Fruit fly (Drosophila melanogaster) whole organism, embryonic: ENCODE measurements around the gene CG3529.

Experiments used
- Abd-B ChIP-seq: fragments of 200-800 bp; sonication (Bioruptor generic); optimal IDR thresholded peaks from 2 replicates; lab custom pipeline; 2018; ENCODE audit warnings: missing biosample characterization, mild to moderate bottlenecking, missing genetic modification characterization, moderate library complexity
- CG10431 ChIP-seq: fragments of 200-800 bp; sonication (Bioruptor generic); optimal IDR thresholded peaks from 3 replicates; lab custom pipeline; 2018; ENCODE audit warnings: missing biosample characterization, mild to moderate bottlenecking, missing genetic modification characterization
- CG12744 ChIP-seq: fragments of 200-800 bp; sonication (Bioruptor generic); optimal IDR thresholded peaks from 2 replicates; lab custom pipeline; 2016; ENCODE audit warnings: missing biosample characterization, missing genetic modification characterization
- CG13624 ChIP-seq: fragments of 200-800 bp; sonication (Bioruptor generic); optimal IDR thresholded peaks from 2 replicates; lab custom pipeline; 2016; ENCODE audit warnings: missing biosample characterization, missing genetic modification characterization
- CG14441 ChIP-seq: fragments of 200-800 bp; sonication (Bioruptor generic); IDR thresholded peaks from 2 replicates; pipeline ENCODE4 v1.3.6; 2022; ENCODE audit warnings: missing biosample characterization, missing genetic modification characterization
- CG16813 ChIP-seq: fragments of 200-800 bp; sonication (Bioruptor generic); IDR thresholded peaks from 3 replicates; pipeline ENCODE4 v1.3.6; 2022; ENCODE audit warnings: missing biosample characterization, missing genetic modification characterization; ENCODE audit not compliant: partially characterized antibody
- CG17612 ChIP-seq: fragments of 200-800 bp; sonication (Bioruptor generic); IDR thresholded peaks from 2 replicates; pipeline ENCODE4 v1.3.6; 2022; ENCODE audit warnings: missing biosample characterization, missing genetic modification characterization
- CG17912 ChIP-seq: fragments of 200-800 bp; sonication (Bioruptor generic); optimal IDR thresholded peaks from 2 replicates; lab custom pipeline; 2018; ENCODE audit warnings: missing biosample characterization, mild to moderate bottlenecking, missing genetic modification characterization
- CG32767 ChIP-seq: fragments of 200-800 bp; sonication (Bioruptor generic); IDR thresholded peaks from 2 replicates; pipeline ENCODE4 v1.3.6; 2022; ENCODE audit warnings: missing biosample characterization, missing genetic modification characterization
- CG32772 ChIP-seq: fragments of 200-800 bp; sonication (Bioruptor generic); IDR thresholded peaks from 2 replicates; pipeline ENCODE4 v1.3.6; 2022; ENCODE audit warnings: missing biosample characterization, missing genetic modification characterization
- CG34376 ChIP-seq: fragments of 200-800 bp; sonication (Bioruptor generic); optimal IDR thresholded peaks from 2 replicates; lab custom pipeline; 2018; ENCODE audit warnings: missing biosample characterization, mild to moderate bottlenecking, missing genetic modification characterization
- CG7271 ChIP-seq: fragments of 200-800 bp; sonication (Bioruptor generic); optimal IDR thresholded peaks from 2 replicates; lab custom pipeline; 2018; ENCODE audit warnings: missing biosample characterization, mild to moderate bottlenecking, missing genetic modification characterization, moderate library complexity
- CG7556 ChIP-seq: fragments of 200-800 bp; sonication (Bioruptor generic); optimal IDR thresholded peaks from 2 replicates; lab custom pipeline; 2017; ENCODE audit warnings: missing biosample characterization, mild to moderate bottlenecking, missing genetic modification characterization
- CG8290 ChIP-seq, 3 experiments: fragments of 200-800 bp; sonication (Bioruptor generic); optimal IDR thresholded peaks; 2 replicates each; lab custom pipeline; 2016 to 2019; ENCODE audit warnings: missing biosample characterization in 3 of 3, missing genetic modification characterization in 3 of 3, mild to moderate bottlenecking in 2 of 3, moderate library complexity in 1 of 3
- CG9727 ChIP-seq: fragments of 200-800 bp; sonication (Bioruptor generic); optimal IDR thresholded peaks from 3 replicates; lab custom pipeline; 2017; ENCODE audit warnings: missing biosample characterization, mild to moderate bottlenecking, missing genetic modification characterization
- Camta ChIP-seq: fragments of 200-800 bp; sonication (Bioruptor generic); optimal IDR thresholded peaks from 2 replicates; lab custom pipeline; 2016; ENCODE audit warnings: missing biosample characterization, missing genetic modification characterization
- Dek ChIP-seq: fragments of 200-800 bp; sonication (Bioruptor generic); optimal IDR thresholded peaks from 3 replicates; lab custom pipeline; 2019; ENCODE audit warnings: missing biosample characterization, mild to moderate bottlenecking, missing genetic modification characterization, moderate library complexity
- Fer1 ChIP-seq: fragments of 200-800 bp; sonication (Bioruptor generic); optimal IDR thresholded peaks from 2 replicates; lab custom pipeline; 2017; ENCODE audit warnings: missing biosample characterization, mild to moderate bottlenecking, missing genetic modification characterization
- HLH54F ChIP-seq: fragments of 200-800 bp; sonication (Bioruptor generic); optimal IDR thresholded peaks from 3 replicates; lab custom pipeline; 2016; ENCODE audit warnings: missing biosample characterization, missing genetic modification characterization
- HLHmδ ChIP-seq: fragments of 200-800 bp; sonication (Bioruptor generic); optimal IDR thresholded peaks from 2 replicates; lab custom pipeline; 2018; ENCODE audit warnings: missing biosample characterization, mild to moderate bottlenecking, missing genetic modification characterization, moderate library complexity
- HmgD ChIP-seq: fragments of 200-800 bp; sonication (Bioruptor generic); optimal IDR thresholded peaks from 3 replicates; lab custom pipeline; 2016; ENCODE audit warnings: missing biosample characterization, missing genetic modification characterization
- NC2β ChIP-seq: fragments of 200-800 bp; sonication (Bioruptor generic); optimal IDR thresholded peaks from 2 replicates; lab custom pipeline; 2016; ENCODE audit warnings: missing biosample characterization, missing genetic modification characterization
- Poxn ChIP-seq: fragments of 200-800 bp; sonication (Bioruptor generic); IDR thresholded peaks from 2 replicates; pipeline ENCODE4 v1.3.6; 2022; ENCODE audit warnings: missing biosample characterization, missing genetic modification characterization
- Rfx ChIP-seq: fragments of 200-800 bp; sonication (Bioruptor generic); IDR thresholded peaks from 2 replicates; pipeline ENCODE4 v1.3.6; 2022; ENCODE audit warnings: missing biosample characterization, missing genetic modification characterization
- Sox102F ChIP-seq: fragments of 200-800 bp; sonication (Bioruptor generic); optimal IDR thresholded peaks from 2 replicates; lab custom pipeline; 2018; ENCODE audit warnings: missing biosample characterization, mild to moderate bottlenecking, missing genetic modification characterization, moderate library complexity
- Vsx1 ChIP-seq: fragments of 200-800 bp; sonication (Bioruptor generic); optimal IDR thresholded peaks from 2 replicates; lab custom pipeline; 2017; ENCODE audit warnings: missing biosample characterization, mild to moderate bottlenecking, missing genetic modification characterization, missing genetic modification reagents
- amos ChIP-seq: fragments of 200-800 bp; sonication (Bioruptor generic); IDR thresholded peaks from 2 replicates; pipeline ENCODE4 v1.3.6; 2022; ENCODE audit warnings: missing biosample characterization, missing genetic modification characterization; ENCODE audit not compliant: partially characterized antibody
- ap ChIP-seq: fragments of 200-800 bp; sonication (Bioruptor generic); IDR thresholded peaks from 2 replicates; pipeline ENCODE4 v1.3.6; 2022; ENCODE audit warnings: missing biosample characterization, missing genetic modification characterization
- bigmax ChIP-seq: fragments of 200-800 bp; sonication (Bioruptor generic); optimal IDR thresholded peaks from 2 replicates; lab custom pipeline; 2018; ENCODE audit warnings: missing biosample characterization, mild to moderate bottlenecking, missing genetic modification characterization
- chif ChIP-seq, 2 experiments: fragments of 200-800 bp; sonication (Bioruptor generic); optimal IDR thresholded peaks; 3 replicates each; lab custom pipeline; 2016; ENCODE audit warnings: missing biosample characterization in 2 of 2, missing genetic modification characterization in 2 of 2
- ci ChIP-seq: fragments of 200-800 bp; sonication (Bioruptor generic); IDR thresholded peaks from 3 replicates; pipeline ENCODE4 v1.3.6; 2022; ENCODE audit warnings: missing biosample characterization, missing genetic modification characterization
- dimm ChIP-seq: fragments of 200-800 bp; sonication (Bioruptor generic); IDR thresholded peaks from 2 replicates; pipeline ENCODE4 v1.3.6; 2022; ENCODE audit warnings: missing biosample characterization, missing genetic modification characterization
- dm ChIP-seq: fragments of 200-800 bp; sonication (Bioruptor generic); optimal IDR thresholded peaks from 3 replicates; lab custom pipeline; 2016; ENCODE audit warnings: missing biosample characterization, missing genetic modification characterization
- dysf ChIP-seq: fragments of 200-800 bp; sonication (Bioruptor generic); IDR thresholded peaks from 3 replicates; pipeline ENCODE4 v1.3.6; 2022; ENCODE audit warnings: missing biosample characterization, missing genetic modification characterization
- gem ChIP-seq: fragments of 200-800 bp; sonication (Bioruptor generic); optimal IDR thresholded peaks from 2 replicates; lab custom pipeline; 2019; ENCODE audit warnings: missing biosample characterization, mild to moderate bottlenecking, missing genetic modification characterization, moderate library complexity
- gfzf ChIP-seq: fragments of 200-800 bp; sonication (Bioruptor generic); optimal IDR thresholded peaks from 2 replicates; lab custom pipeline; 2016; ENCODE audit warnings: missing biosample characterization, mild to moderate bottlenecking, missing genetic modification characterization, moderate library complexity
- her ChIP-seq: fragments of 200-800 bp; sonication (Bioruptor generic); optimal IDR thresholded peaks from 2 replicates; lab custom pipeline; 2016; ENCODE audit warnings: missing biosample characterization, missing genetic modification characterization
- lab ChIP-seq: fragments of 200-800 bp; sonication (Bioruptor generic); optimal IDR thresholded peaks from 3 replicates; lab custom pipeline; 2017; ENCODE audit warnings: missing biosample characterization, missing genetic modification characterization, mild to moderate bottlenecking, moderate library complexity, missing genetic modification reagents
- luna ChIP-seq: fragments of 200-800 bp; sonication (Bioruptor generic); optimal IDR thresholded peaks from 2 replicates; lab custom pipeline; 2016; ENCODE audit warnings: missing biosample characterization, missing genetic modification characterization
- nerfin-1 ChIP-seq: fragments of 200-800 bp; sonication (Bioruptor generic); optimal IDR thresholded peaks from 3 replicates; lab custom pipeline; 2019; ENCODE audit warnings: missing biosample characterization, mild to moderate bottlenecking, missing genetic modification characterization, moderate library complexity
- nmo ChIP-seq: fragments of 200-800 bp; sonication (Bioruptor generic); optimal IDR thresholded peaks from 2 replicates; lab custom pipeline; 2018; ENCODE audit warnings: missing biosample characterization, mild to moderate bottlenecking, missing genetic modification characterization, moderate library complexity
- pan ChIP-seq, 4 experiments: fragments of >200 bp in 3 of 4; fragments of 200-800 bp in 1 of 4; sonication (Bioruptor generic) in 1 of 4; optimal IDR thresholded peaks in 3 of 4; IDR thresholded peaks in 1 of 4; 2 replicates each; pipeline versions ENCODE4 v1.3.6 to Lab custom; 2017 to 2022; ENCODE audit warnings: missing biosample characterization in 2 of 4, missing genetic modification characterization in 2 of 4, mixed read lengths in 1 of 4
- peb ChIP-seq: fragments of 200-800 bp; sonication (Bioruptor generic); IDR thresholded peaks from 2 replicates; pipeline ENCODE4 v1.3.6; 2022; ENCODE audit warnings: missing biosample characterization, missing genetic modification characterization
- sima ChIP-seq: fragments of 200-800 bp; sonication (Bioruptor generic); optimal IDR thresholded peaks from 2 replicates; lab custom pipeline; 2016; ENCODE audit warnings: missing biosample characterization, missing genetic modification characterization
- slou ChIP-seq: fragments of 200-800 bp; sonication (Bioruptor generic); optimal IDR thresholded peaks from 3 replicates; lab custom pipeline; 2016; ENCODE audit warnings: missing biosample characterization, missing genetic modification characterization
- slp2 ChIP-seq: fragments of 200-800 bp; sonication (Bioruptor generic); optimal IDR thresholded peaks from 2 replicates; lab custom pipeline; 2016; ENCODE audit warnings: missing biosample characterization, missing genetic modification characterization
- sqz ChIP-seq: fragments of 200-800 bp; sonication (Bioruptor generic); optimal IDR thresholded peaks from 3 replicates; lab custom pipeline; 2018; ENCODE audit warnings: missing biosample characterization, mild to moderate bottlenecking, missing genetic modification characterization
- tna ChIP-seq: fragments of 200-800 bp; sonication (Bioruptor generic); IDR thresholded peaks from 2 replicates; pipeline ENCODE4 v1.3.6; 2022; ENCODE audit warnings: missing biosample characterization, missing genetic modification characterization; ENCODE audit not compliant: partially characterized antibody
- yki ChIP-seq: fragments of >200 bp; optimal IDR thresholded peaks from 3 replicates; lab custom pipeline; 2018

The CG3529 gene

DNA sequence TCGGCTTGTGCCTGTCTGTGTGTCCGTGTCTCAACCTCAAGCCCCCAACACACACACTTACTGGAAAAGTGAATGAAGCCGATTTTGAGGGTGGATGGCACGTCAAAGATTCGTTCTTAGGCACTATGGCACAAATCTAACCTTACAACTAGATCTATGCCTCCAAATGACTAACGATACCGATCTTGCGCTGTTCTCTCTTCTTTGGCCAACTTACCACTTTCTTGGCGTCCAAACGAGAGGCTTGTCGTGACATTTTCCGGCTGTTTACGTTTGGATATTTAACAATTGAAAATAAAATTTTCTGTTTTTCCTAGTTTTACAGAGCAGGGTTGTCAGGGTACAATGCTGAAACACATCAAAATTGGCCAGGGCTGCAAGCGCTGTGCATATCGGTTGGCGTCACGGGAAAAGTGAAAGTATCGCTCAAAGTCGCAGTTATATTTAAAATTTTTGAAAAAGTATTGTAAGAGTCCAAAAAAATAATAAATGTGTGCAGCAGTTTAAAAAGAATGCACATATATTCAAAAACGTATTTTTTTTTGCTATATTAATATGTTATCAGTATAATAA is 4.7 kb upstream of the CG3529 start, which contains the start of the genes Bet3 and Nf-YA (continued):
- TF ChIP-seq amos (GFP tag; lab: Robert Waterston, UW) (peak; percentile 91), dysf (GFP tag; lab: Robert Waterston, UW) (peak; percentile 31; the same call in 1 of the 3 replicates), CG7271 (tag; lab: Kevin White, UChicago) (no peak), CG34376 (GFP tag; lab: Kevin White, UChicago) (peak; percentile 8), bigmax (GFP tag; lab: Kevin White, UChicago) (peak; percentile 89), peb (GFP tag; lab: Robert Waterston, UW) (no peak), slp2 (GFP tag; lab: Kevin White, UChicago) (peak; percentile 27), sima (GFP tag; lab: Kevin White, UChicago) (no peak), CG8290 (GFP tag; optimal IDR thresholded peaks at IDR 0.05; lab: Kevin White, UChicago) (peak; percentile 80), CG8290 (tag; optimal IDR thresholded peaks at IDR 0.05; lab: Kevin White, UChicago) (peak in 1 of 2 experiments; percentile 73), ci (GFP tag; lab: Robert Waterston, UW) (no peak; the same call in 1 of the 3 replicates), CG17912 (GFP tag; lab: Kevin White, UChicago) (peak; percentile 62), NC2β (GFP tag; lab: Kevin White, UChicago) (peak; percentile 25), luna (GFP tag; lab: Kevin White, UChicago) (peak; percentile 77), gem (tag; lab: Kevin White, UChicago) (peak; percentile 51), CG14441 (peak; percentile 59), Abd-B (GFP tag; lab: Kevin White, UChicago) (peak; percentile 88), HLHmδ (no peak), CG9727 (GFP tag; lab: Kevin White, UChicago) (peak; percentile 41), sqz (no peak), CG16813 (GFP tag; lab: Robert Waterston, UW) (peak; percentile 85), CG12744 (GFP tag; lab: Kevin White, UChicago) (peak; percentile 21), nmo (GFP tag; lab: Kevin White, UChicago) (peak; percentile 68), CG10431 (GFP tag; lab: Kevin White, UChicago) (peak; percentile 8), dimm (GFP tag; lab: Robert Waterston, UW) (no peak), Poxn (GFP tag; lab: Robert Waterston, UW) (no peak), dm (GFP tag; lab: Kevin White, UChicago) (no peak), nerfin-1 (tag; lab: Kevin White, UChicago) (peak; percentile 35), CG32767 (no peak), CG32772 (GFP tag; lab: Robert Waterston, UW) (peak; percentile 61), Rfx (GFP tag; lab: Robert Waterston, UW) (peak; percentile 76), lab (GFP tag; lab: Kevin White, UChicago) (peak; percentile 32), Camta (peak; percentile 53), CG17612 (GFP tag; lab: Robert Waterston, UW) (peak; percentile 43), slou (GFP tag; lab: Kevin White, UChicago) (peak; percentile 41), yki (lab: Kevin White, UChicago) (no peak), chif (GFP tag; optimal IDR thresholded peaks at IDR 0.05; lab: Kevin White, UChicago) (peak; percentile 10 to 57), HmgD (peak; percentile 67), gfzf (peak; percentile 54), Vsx1 (no peak), pan (optimal IDR thresholded peaks at IDR 0.05; lab: Kevin White, UChicago) (no peak), pan (GFP tag; optimal IDR thresholded peaks at IDR 0.05 in 1 of 2, IDR thresholded peaks at IDR 0.05 in 1 of 2) (no peak), Sox102F (GFP tag; lab: Kevin White, UChicago) (peak; percentile 4), CG7556 (GFP tag; lab: Kevin White, UChicago) (no peak), her (GFP tag; lab: Kevin White, UChicago) (peak; percentile 36), CG13624 (peak; percentile 71), Fer1 (peak; percentile 3), HLH54F (GFP tag; lab: Kevin White, UChicago) (peak; percentile 50), ap (no peak), Dek (peak; percentile 47), tna (peak; percentile 66)
